Fruit fly (Drosophila melanogaster) whole organism, embryonic: ENCODE results near the gene CG14984.

ENCODE experiments used
- CG16779 ChIP-seq: fragments of 200-800 bp; sonication (Bioruptor generic); IDR thresholded peaks from 2 replicates; pipeline ENCODE4 v1.3.6; 2022; ENCODE audit warnings: missing biosample characterization, missing genetic modification characterization
- CG17359 ChIP-seq: fragments of 200-800 bp; sonication (Bioruptor generic); optimal IDR thresholded peaks from 3 replicates; lab custom pipeline; 2018; ENCODE audit warnings: missing biosample characterization, mild to moderate bottlenecking, missing genetic modification characterization, moderate library complexity
- CG17612 ChIP-seq: fragments of 200-800 bp; sonication (Bioruptor generic); IDR thresholded peaks from 2 replicates; pipeline ENCODE4 v1.3.6; 2022; ENCODE audit warnings: missing biosample characterization, missing genetic modification characterization
- CG3995 ChIP-seq: fragments of 200-800 bp; sonication (Bioruptor generic); optimal IDR thresholded peaks from 3 replicates; lab custom pipeline; 2016; ENCODE audit warnings: missing biosample characterization, missing genetic modification characterization
- CG8944 ChIP-seq: fragments of 200-800 bp; sonication (Bioruptor generic); optimal IDR thresholded peaks from 3 replicates; lab custom pipeline; 2016; ENCODE audit warnings: missing biosample characterization, missing genetic modification characterization
- CTCF ChIP-seq: fragments of 200-800 bp; sonication (Bioruptor generic); optimal IDR thresholded peaks from 2 replicates; lab custom pipeline; 2017; ENCODE audit warnings: missing biosample characterization, mild to moderate bottlenecking, missing genetic modification characterization, moderate library complexity
- Ets65A ChIP-seq: fragments of 200-800 bp; sonication (Bioruptor generic); peaks from one replicate; lab custom pipeline; 2016; ENCODE audit warnings: missing biosample characterization, missing genetic modification characterization
- ab ChIP-seq: fragments of 200-800 bp; sonication (Bioruptor generic); optimal IDR thresholded peaks from 2 replicates; lab custom pipeline; 2016; ENCODE audit warnings: missing biosample characterization, missing genetic modification characterization

DNA sequence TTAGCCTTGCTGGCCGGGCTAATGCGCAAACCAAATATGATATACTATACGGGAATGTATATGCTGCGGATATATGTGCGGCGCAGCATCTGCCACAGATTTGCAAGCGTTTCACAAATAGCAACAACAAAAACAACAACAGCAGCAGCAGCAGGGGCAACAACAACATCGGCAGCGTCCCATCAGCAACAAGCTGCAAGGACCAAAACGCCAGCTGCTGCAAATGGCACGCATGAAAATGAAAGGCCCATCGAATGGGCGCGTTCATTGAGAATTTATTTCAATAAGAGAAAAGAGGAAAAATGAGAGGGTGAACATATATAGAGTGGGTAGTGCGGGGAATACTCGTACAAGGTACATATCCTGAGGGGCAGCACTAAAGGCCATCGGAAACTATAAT lies 24.1 kb upstream of the CG14984 start:
- TF ChIP-seq Ets65A (GFP tag; lab: Kevin White, UChicago) (no peak), CG8944 (GFP tag; lab: Kevin White, UChicago) (no peak), CG17359 (tag; lab: Kevin White, UChicago) (no peak), CG16779 (GFP tag; lab: Robert Waterston, UW) (no peak), CTCF (GFP tag; lab: Kevin White, UChicago) (no peak), CG3995 (GFP tag; lab: Kevin White, UChicago) (no peak), CG17612 (GFP tag; lab: Robert Waterston, UW) (no peak), ab (GFP tag; lab: Kevin White, UChicago) (no peak)
